Fruit fly (Drosophila melanogaster): ENCODE measurements around the gene CG32548.
A peak's percentile ranks its signal among the peaks of the same experiment; 100 is the strongest.

Gene CG32548

dm6 chrX:18440481-18440880, at the start of gene CG32548:
Gene CG32548, minus strand, starts transcription at chrX:18440581.
- TF ChIP-seq Snoo (tag; optimal IDR thresholded peaks at IDR 0.05) (no peak), CG10348 (GFP tag; IDR thresholded peaks at IDR 0.05) (no peak), gl (tag; optimal IDR thresholded peaks at IDR 0.05) (no peak), CG9948 (tag; optimal IDR thresholded peaks at IDR 0.05) (no peak), CG13204 (GFP tag; optimal IDR thresholded peaks at IDR 0.05) (no peak), CG15710 (tag; optimal IDR thresholded peaks at IDR 0.05) (no peak), fd96Ca (GFP tag; IDR thresholded peaks at IDR 0.05) (no peak), EcR (GFP tag; optimal IDR thresholded peaks at IDR 0.05) (no peak), Pif1B (GFP tag; optimal IDR thresholded peaks at IDR 0.05) (no peak), Pif1A (GFP tag; optimal IDR thresholded peaks at IDR 0.05) (no peak), D1 (tag; optimal IDR thresholded peaks at IDR 0.05) (no peak)

dm6 chrX:18489509-18489908, 49.1 kb upstream of the CG32548 start, which contains the start of gene CG15046:
Gene CG15046, minus strand, starts transcription at chrX:18489620.
- no peak for TF ChIP-seq CG15710 (tag; optimal IDR thresholded peaks at IDR 0.05)
- TF ChIP-seq EcR (GFP tag; optimal IDR thresholded peaks at IDR 0.05): peak; percentile 91
- no peak for TF ChIP-seq Pif1A (GFP tag; optimal IDR thresholded peaks at IDR 0.05)
- no peak for TF ChIP-seq CG34367 (tag; optimal IDR thresholded peaks at IDR 0.05)
- peak; percentile 77; the same call in 2 of the 3 replicates for TF ChIP-seq CG4496 (GFP tag; IDR thresholded peaks at IDR 0.05)
- peak; percentile 50; the same call in 1 of the 2 replicates for TF ChIP-seq CG12605 (GFP tag; IDR thresholded peaks at IDR 0.05)
- TF ChIP-seq Ets98B (GFP tag; IDR thresholded peaks at IDR 0.05): peak; percentile 35; the same call in 1 of the 2 replicates
- TF ChIP-seq CG8159 (tag; optimal IDR thresholded peaks at IDR 0.05): no peak
- TF ChIP-seq CG9948 (tag; optimal IDR thresholded peaks at IDR 0.05): no peak

DNA sequence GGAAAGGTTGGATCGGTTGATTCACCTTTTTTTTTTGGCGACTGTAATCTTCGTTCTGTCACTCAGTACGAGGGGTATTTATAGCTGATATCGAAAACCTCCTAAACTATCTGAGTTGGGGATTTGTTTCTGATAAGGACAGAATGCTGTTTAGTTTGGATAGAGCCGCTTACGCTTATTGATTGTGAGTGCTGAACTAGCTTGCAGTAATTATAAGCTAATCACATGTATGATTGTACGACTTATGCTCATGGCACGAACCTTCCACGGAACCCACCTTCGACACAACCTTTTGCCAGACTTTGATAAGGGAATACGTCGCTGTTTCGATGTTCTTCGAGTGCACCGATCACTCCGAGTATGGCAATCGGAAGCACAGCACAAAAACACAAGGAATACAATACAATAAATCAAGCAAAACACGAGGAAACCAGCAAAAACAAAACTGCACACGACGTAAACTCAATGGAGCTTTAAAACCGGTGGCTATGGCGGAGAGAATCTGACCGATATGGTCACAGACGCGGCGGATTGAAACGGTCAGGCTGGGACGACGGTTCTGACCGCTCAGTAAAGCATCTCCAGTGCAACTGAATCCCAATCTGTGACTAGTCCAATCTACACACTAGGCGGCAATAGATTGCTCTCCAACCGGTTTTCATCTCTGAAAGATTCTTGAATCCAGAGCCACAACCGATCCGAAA, 46.1 kb upstream of the CG32548 start, which contains the start of gene psh:
psh (minus strand) TSS at position 566 of the 704 bp plus-strand sequence.
- no peak for TF ChIP-seq Pif1A (GFP tag; optimal IDR thresholded peaks at IDR 0.05)
- TF ChIP-seq CG8301 (tag; optimal IDR thresholded peaks at IDR 0.05): no peak
- 0 out of 2 replicates have a peak, but pooled peaks have one; percentile 21 for TF ChIP-seq CG12605 (GFP tag; IDR thresholded peaks at IDR 0.05)
- TF ChIP-seq Snoo (tag; optimal IDR thresholded peaks at IDR 0.05): no peak
- TF ChIP-seq CG14655 (GFP tag; optimal IDR thresholded peaks at IDR 0.05): peak; percentile 35
- TF ChIP-seq CG15710 (tag; optimal IDR thresholded peaks at IDR 0.05): no peak
- TF ChIP-seq fd96Ca (GFP tag; IDR thresholded peaks at IDR 0.05): peak; percentile 41; the same call in 1 of the 3 replicates
- peak; percentile 7; the same call in 1 of the 2 replicates for TF ChIP-seq Ets98B (GFP tag; IDR thresholded peaks at IDR 0.05)
- TF ChIP-seq D1 (tag; optimal IDR thresholded peaks at IDR 0.05): no peak
- peak; percentile 25 for TF ChIP-seq CG13204 (GFP tag; optimal IDR thresholded peaks at IDR 0.05)
- no peak for TF ChIP-seq gl (tag; optimal IDR thresholded peaks at IDR 0.05)
- TF ChIP-seq CG10348 (GFP tag; IDR thresholded peaks at IDR 0.05): no peak
- no peak for TF ChIP-seq CG34367 (tag; optimal IDR thresholded peaks at IDR 0.05)
- TF ChIP-seq CG32121 (GFP tag; IDR thresholded peaks at IDR 0.05): no peak
- peak; percentile 23 for TF ChIP-seq CG8159 (tag; optimal IDR thresholded peaks at IDR 0.05)
- TF ChIP-seq CG17806 (tag; optimal IDR thresholded peaks at IDR 0.05): no peak
- TF ChIP-seq CG9948 (tag; optimal IDR thresholded peaks at IDR 0.05): no peak
- TF ChIP-seq EcR (GFP tag; optimal IDR thresholded peaks at IDR 0.05): peak; percentile 64
- TF ChIP-seq rn (GFP tag; IDR thresholded peaks at IDR 0.05): no peak
- no peak for TF ChIP-seq CG4496 (GFP tag; IDR thresholded peaks at IDR 0.05)
- TF ChIP-seq Pif1B (GFP tag; optimal IDR thresholded peaks at IDR 0.05): no peak

- TF ChIP-seq Pif1B (GFP tag; optimal IDR thresholded peaks at IDR 0.05) (peak; percentile 55), Pif1A (GFP tag; optimal IDR thresholded peaks at IDR 0.05) (peak; percentile 57), CG15710 (tag; optimal IDR thresholded peaks at IDR 0.05) (peak; percentile 17), Ets98B (GFP tag; IDR thresholded peaks at IDR 0.05) (peak; percentile 46; the same call in 1 of the 2 replicates), CG4496 (GFP tag; IDR thresholded peaks at IDR 0.05) (peak; percentile 64; the same call in 2 of the 3 replicates), CG14655 (GFP tag; optimal IDR thresholded peaks at IDR 0.05) (peak; percentile 44), CG34367 (tag; optimal IDR thresholded peaks at IDR 0.05) (peak; percentile 3), CG10348 (GFP tag; IDR thresholded peaks at IDR 0.05) (no peak), CG8159 (tag; optimal IDR thresholded peaks at IDR 0.05) (peak; percentile 49), fd96Ca (GFP tag; IDR thresholded peaks at IDR 0.05) (0 out of 3 replicates have a peak, but pooled peaks have one; percentile 44), gl (tag; optimal IDR thresholded peaks at IDR 0.05) (peak; percentile 58), CG8301 (tag; optimal IDR thresholded peaks at IDR 0.05) (no peak), CG17806 (tag; optimal IDR thresholded peaks at IDR 0.05) (no peak), CG13204 (GFP tag; optimal IDR thresholded peaks at IDR 0.05) (peak; percentile 69), CG9948 (tag; optimal IDR thresholded peaks at IDR 0.05) (no peak), Snoo (tag; optimal IDR thresholded peaks at IDR 0.05) (peak; percentile 25), rn (GFP tag; IDR thresholded peaks at IDR 0.05) (no peak), EcR (GFP tag; optimal IDR thresholded peaks at IDR 0.05) (peak; percentile 30), D1 (tag; optimal IDR thresholded peaks at IDR 0.05) (no peak), CG32121 (GFP tag; IDR thresholded peaks at IDR 0.05) (0 out of 2 replicates have a peak, but pooled peaks have one; percentile 32), CG12605 (GFP tag; IDR thresholded peaks at IDR 0.05) (peak; percentile 60; the same call in 1 of the 2 replicates)
Observed at dm6 chrX:18483261-18484218, 43.2 kb upstream of the CG32548 start, which contains the start of gene Hayan. Gene Hayan, minus strand, starts transcription at chrX:18483772.
